Fruit fly (Drosophila melanogaster) whole organism, embryonic: ENCODE measurements around the gene Pvf3.

Experiments used
- ATbp ChIP-seq: fragments of 200-800 bp; sonication (Bioruptor generic); optimal IDR thresholded peaks from 2 replicates; lab custom pipeline; 2017; ENCODE audit warnings: missing biosample characterization, mild to moderate bottlenecking, missing genetic modification characterization, missing genetic modification reagents
- Asciz ChIP-seq: fragments of 200-800 bp; sonication (Bioruptor generic); optimal IDR thresholded peaks from 2 replicates; lab custom pipeline; 2017; ENCODE audit warnings: missing biosample characterization, mild to moderate bottlenecking, missing genetic modification characterization, missing genetic modification reagents
- Awh ChIP-seq: fragments of 200-800 bp; sonication (Bioruptor generic); IDR thresholded peaks from 2 replicates; pipeline ENCODE4, ENCODE4 v1.3.6; 2022; ENCODE audit warnings: missing biosample characterization, missing genetic modification characterization
- B-H1 ChIP-seq: fragments of 200-800 bp; sonication (Bioruptor generic); IDR thresholded peaks from 3 replicates; pipeline ENCODE4 v1.3.6; 2022; ENCODE audit warnings: missing biosample characterization, missing genetic modification characterization
- B-H2 ChIP-seq: fragments of 200-800 bp; sonication (Bioruptor generic); optimal IDR thresholded peaks from 2 replicates; lab custom pipeline; 2018; ENCODE audit warnings: missing biosample characterization, mild to moderate bottlenecking, missing genetic modification characterization
- Blimp-1 ChIP-seq: fragments of 200-800 bp; sonication (Bioruptor generic); optimal IDR thresholded peaks from 3 replicates; lab custom pipeline; 2018; ENCODE audit warnings: missing biosample characterization, missing genetic modification characterization, mild to moderate bottlenecking, moderate library complexity, missing genetic modification reagents
- CG10321 ChIP-seq: fragments of 200-800 bp; sonication (Bioruptor generic); IDR thresholded peaks from 2 replicates; pipeline ENCODE4 v1.3.6; 2022; ENCODE audit warnings: missing biosample characterization, missing genetic modification characterization
- CG12219 ChIP-seq: fragments of 200-800 bp; sonication (Bioruptor generic); optimal IDR thresholded peaks from 3 replicates; lab custom pipeline; 2018; ENCODE audit warnings: missing biosample characterization, mild to moderate bottlenecking, missing genetic modification characterization
- CG1233 ChIP-seq: fragments of 200-800 bp; sonication (Bioruptor generic); optimal IDR thresholded peaks from 4 replicates; lab custom pipeline; 2018; ENCODE audit warnings: missing biosample characterization, mild to moderate bottlenecking, missing genetic modification characterization
- CG12769 ChIP-seq: fragments of 200-800 bp; sonication (Bioruptor generic); optimal IDR thresholded peaks from 2 replicates; lab custom pipeline; 2019; ENCODE audit warnings: missing biosample characterization, mild to moderate bottlenecking, missing genetic modification characterization, moderate library complexity
- CG12942 ChIP-seq: fragments of 200-800 bp; sonication (Bioruptor generic); optimal IDR thresholded peaks from 3 replicates; lab custom pipeline; 2016; ENCODE audit warnings: missing biosample characterization, missing genetic modification characterization
- CG13287 ChIP-seq: fragments of 200-800 bp; sonication (Bioruptor generic); IDR thresholded peaks from 2 replicates; pipeline ENCODE4 v1.3.6; 2022; ENCODE audit warnings: missing biosample characterization, missing genetic modification characterization; ENCODE audit not compliant: partially characterized antibody
- CG13624 ChIP-seq: fragments of 200-800 bp; sonication (Bioruptor generic); optimal IDR thresholded peaks from 2 replicates; lab custom pipeline; 2016; ENCODE audit warnings: missing biosample characterization, missing genetic modification characterization
- CG15479 ChIP-seq: fragments of 200-800 bp; sonication (Bioruptor generic); optimal IDR thresholded peaks from 3 replicates; lab custom pipeline; 2019; ENCODE audit warnings: missing biosample characterization, mild to moderate bottlenecking, missing genetic modification characterization, moderate library complexity
- CG1603 ChIP-seq: fragments of 200-800 bp; sonication (Bioruptor generic); optimal IDR thresholded peaks from 2 replicates; lab custom pipeline; 2019; ENCODE audit warnings: missing biosample characterization, mild to moderate bottlenecking, missing genetic modification characterization, moderate library complexity
- CG17612 ChIP-seq: fragments of 200-800 bp; sonication (Bioruptor generic); IDR thresholded peaks from 2 replicates; pipeline ENCODE4 v1.3.6; 2022; ENCODE audit warnings: missing biosample characterization, missing genetic modification characterization
- CG17802 ChIP-seq: fragments of 200-800 bp; sonication (Bioruptor generic); optimal IDR thresholded peaks from 2 replicates; lab custom pipeline; 2018; ENCODE audit warnings: missing biosample characterization, mild to moderate bottlenecking, missing genetic modification characterization, moderate library complexity
- CG18619 ChIP-seq: fragments of 200-800 bp; sonication (Bioruptor generic); optimal IDR thresholded peaks from 3 replicates; lab custom pipeline; 2017; ENCODE audit warnings: missing biosample characterization, mild to moderate bottlenecking, missing genetic modification characterization
- CG31388 ChIP-seq: fragments of 200-800 bp; sonication (Bioruptor generic); optimal IDR thresholded peaks from 2 replicates; lab custom pipeline; 2016; ENCODE audit warnings: missing biosample characterization, missing genetic modification characterization
- CG33213 ChIP-seq: fragments of 200-800 bp; sonication (Bioruptor generic); optimal IDR thresholded peaks from 3 replicates; lab custom pipeline; 2016; ENCODE audit warnings: missing biosample characterization, missing genetic modification characterization
- CG34422 ChIP-seq: fragments of 200-800 bp; sonication (Bioruptor generic); IDR thresholded peaks from 3 replicates; pipeline ENCODE4 v1.3.6; 2022; ENCODE audit warnings: missing biosample characterization, missing genetic modification characterization
- CG4424 ChIP-seq: fragments of 200-800 bp; sonication (Bioruptor generic); optimal IDR thresholded peaks from 3 replicates; lab custom pipeline; 2016; ENCODE audit warnings: missing biosample characterization, missing genetic modification characterization
- CG5953 ChIP-seq: fragments of 200-800 bp; sonication (Bioruptor generic); IDR thresholded peaks from 2 replicates; pipeline ENCODE4 v1.3.6; 2022; ENCODE audit warnings: missing biosample characterization, missing genetic modification characterization
- CG6689 ChIP-seq: fragments of 200-800 bp; sonication (Bioruptor generic); IDR thresholded peaks from 2 replicates; pipeline ENCODE4 v1.3.6; 2022; ENCODE audit warnings: missing biosample characterization, missing genetic modification characterization
- CG9437 ChIP-seq: fragments of 200-800 bp; sonication (Bioruptor generic); optimal IDR thresholded peaks from 2 replicates; lab custom pipeline; 2018; ENCODE audit warnings: missing biosample characterization, mild to moderate bottlenecking, missing genetic modification characterization
- CoRest ChIP-seq: fragments of 200-800 bp; sonication (Bioruptor generic); optimal IDR thresholded peaks from 3 replicates; lab custom pipeline; 2018; ENCODE audit warnings: missing biosample characterization, mild to moderate bottlenecking, missing genetic modification characterization, moderate library complexity
- Fer1 ChIP-seq: fragments of 200-800 bp; sonication (Bioruptor generic); optimal IDR thresholded peaks from 2 replicates; lab custom pipeline; 2017; ENCODE audit warnings: missing biosample characterization, mild to moderate bottlenecking, missing genetic modification characterization
- H15 ChIP-seq: fragments of 200-800 bp; sonication (Bioruptor generic); IDR thresholded peaks from 3 replicates; pipeline ENCODE4 v1.3.6; 2022; ENCODE audit warnings: missing biosample characterization, missing genetic modification characterization
- Hr51 ChIP-seq, 2 experiments: fragments of 200-800 bp; sonication (Bioruptor generic); optimal IDR thresholded peaks; 2 replicates in 1 of 2; 3 replicates in 1 of 2; lab custom pipeline; 2016 to 2018; ENCODE audit warnings: missing biosample characterization in 2 of 2, missing genetic modification characterization in 2 of 2, mild to moderate bottlenecking in 1 of 2, moderate library complexity in 1 of 2
- Neu2 ChIP-seq: fragments of 200-800 bp; sonication (Bioruptor generic); optimal IDR thresholded peaks from 3 replicates; lab custom pipeline; 2016; ENCODE audit warnings: missing biosample characterization, missing genetic modification characterization, borderline replicate concordance
- Rfx ChIP-seq: fragments of 200-800 bp; sonication (Bioruptor generic); IDR thresholded peaks from 2 replicates; pipeline ENCODE4 v1.3.6; 2022; ENCODE audit warnings: missing biosample characterization, missing genetic modification characterization
- Sox100B ChIP-seq: fragments of 200-800 bp; sonication (Bioruptor generic); optimal IDR thresholded peaks from 3 replicates; lab custom pipeline; 2018; ENCODE audit warnings: missing biosample characterization, mild to moderate bottlenecking, missing genetic modification characterization
- Usf ChIP-seq: fragments of 200-800 bp; sonication (Bioruptor generic); optimal IDR thresholded peaks from 2 replicates; lab custom pipeline; 2017; ENCODE audit warnings: missing genotype, missing biosample characterization, missing genetic modification characterization
- Xrp1 ChIP-seq: fragments of 200-800 bp; sonication (Bioruptor generic); IDR thresholded peaks from 2 replicates; pipeline ENCODE4 v1.3.6; 2022; ENCODE audit warnings: missing biosample characterization, missing genetic modification characterization
- ap ChIP-seq: fragments of 200-800 bp; sonication (Bioruptor generic); IDR thresholded peaks from 2 replicates; pipeline ENCODE4 v1.3.6; 2022; ENCODE audit warnings: missing biosample characterization, missing genetic modification characterization
- ara ChIP-seq: fragments of 200-800 bp; sonication (Bioruptor generic); IDR thresholded peaks from 2 replicates; pipeline ENCODE4 v1.3.6; 2022; ENCODE audit warnings: missing biosample characterization, missing genetic modification characterization
- bcd ChIP-seq: fragments of 200-800 bp; sonication (Bioruptor generic); optimal IDR thresholded peaks from 2 replicates; lab custom pipeline; 2017; ENCODE audit warnings: missing biosample characterization, mild to moderate bottlenecking, missing genetic modification characterization
- dpn ChIP-seq, 2 experiments: fragments of 200-800 bp; sonication (Bioruptor generic); optimal IDR thresholded peaks; 3 replicates each; lab custom pipeline; 2016; ENCODE audit warnings: missing biosample characterization in 2 of 2, missing genetic modification characterization in 2 of 2
- ems ChIP-seq: fragments of 200-800 bp; sonication (Bioruptor generic); optimal IDR thresholded peaks from 3 replicates; lab custom pipeline; 2016; ENCODE audit warnings: missing biosample characterization, missing genetic modification characterization
- eve ChIP-seq, 2 experiments: fragments of >200 bp; optimal IDR thresholded peaks; 2 replicates each; lab custom pipeline; 2017; ENCODE audit warnings: missing biosample characterization in 2 of 2, missing genetic modification characterization in 2 of 2
- her ChIP-seq: fragments of 200-800 bp; sonication (Bioruptor generic); optimal IDR thresholded peaks from 2 replicates; lab custom pipeline; 2016; ENCODE audit warnings: missing biosample characterization, missing genetic modification characterization
- inv ChIP-seq: fragments of 200-800 bp; sonication (Bioruptor generic); IDR thresholded peaks from 2 replicates; pipeline ENCODE4 v1.3.6; 2022; ENCODE audit warnings: missing biosample characterization, missing genetic modification characterization; ENCODE audit not compliant: partially characterized antibody
- mirr ChIP-seq: fragments of 200-800 bp; sonication (Bioruptor generic); optimal IDR thresholded peaks from 3 replicates; lab custom pipeline; 2018; ENCODE audit warnings: missing biosample characterization, mild to moderate bottlenecking, missing genetic modification characterization
- odd ChIP-seq: fragments of 200-800 bp; sonication (Bioruptor generic); optimal IDR thresholded peaks from 2 replicates; lab custom pipeline; 2017; ENCODE audit warnings: missing biosample characterization, mild to moderate bottlenecking, missing genetic modification characterization
- ranshi ChIP-seq: fragments of 200-800 bp; sonication (Bioruptor generic); IDR thresholded peaks from 2 replicates; pipeline ENCODE4 v1.3.6; 2022; ENCODE audit warnings: missing biosample characterization, missing genetic modification characterization
- sd ChIP-seq: fragments of 200-800 bp; sonication (Bioruptor generic); optimal IDR thresholded peaks from 3 replicates; lab custom pipeline; 2018; ENCODE audit warnings: missing biosample characterization, mild to moderate bottlenecking, missing genetic modification characterization, moderate library complexity
- slp2 ChIP-seq: fragments of 200-800 bp; sonication (Bioruptor generic); optimal IDR thresholded peaks from 2 replicates; lab custom pipeline; 2016; ENCODE audit warnings: missing biosample characterization, missing genetic modification characterization
- usp ChIP-seq: fragments of >200 bp; optimal IDR thresholded peaks from 2 replicates; lab custom pipeline; 2017; ENCODE audit warnings: missing biosample characterization, missing genetic modification characterization
- wek ChIP-seq: fragments of 200-800 bp; sonication (Bioruptor generic); optimal IDR thresholded peaks from 3 replicates; lab custom pipeline; 2018; ENCODE audit warnings: missing biosample characterization, mild to moderate bottlenecking, missing genetic modification characterization, moderate library complexity

The Pvf3 gene

dm6 chr2L:7154861-7155594, 2.5 kb downstream of the Pvf3 start (continued):
- TF ChIP-seq B-H1 (GFP tag; lab: Robert Waterston, UW): no peak
- no peak for TF ChIP-seq CG17612
- 0 out of 2 replicates have a peak, but pooled peaks have one; percentile 36 for TF ChIP-seq Awh (GFP tag; lab: Robert Waterston, UW)
- TF ChIP-seq inv (GFP tag; lab: Robert Waterston, UW): no peak
- TF ChIP-seq Rfx (GFP tag; lab: Robert Waterston, UW): peak; percentile 46
- peak; percentile 9 for TF ChIP-seq CG12942 (GFP tag; lab: Kevin White, UChicago)
- TF ChIP-seq eve (GFP tag; optimal IDR thresholded peaks at IDR 0.05; lab: Kevin White, UChicago): peak in 1 of 2 experiments; percentile 77
- peak; percentile 28 for TF ChIP-seq ATbp (GFP tag; lab: Kevin White, UChicago)
- TF ChIP-seq ara: peak; percentile 64; the same call in 1 of the 2 replicates
- TF ChIP-seq CG10321 (GFP tag; lab: Robert Waterston, UW): no peak
- TF ChIP-seq ranshi: peak; percentile 18; the same call in 1 of the 2 replicates
- peak; percentile 36 for TF ChIP-seq slp2 (GFP tag; lab: Kevin White, UChicago)
- no peak for TF ChIP-seq Neu2 (GFP tag; lab: Kevin White, UChicago)
- TF ChIP-seq usp (GFP tag; lab: Kevin White, UChicago): no peak
- peak; percentile 40 for TF ChIP-seq wek (GFP tag; lab: Kevin White, UChicago)
- peak; percentile 76 for TF ChIP-seq Blimp-1 (GFP tag; lab: Kevin White, UChicago)
- peak in 1 of 2 experiments; percentile 16 for TF ChIP-seq dpn (GFP tag; optimal IDR thresholded peaks at IDR 0.05; lab: Kevin White, UChicago)
- peak; percentile 0 for TF ChIP-seq ems (GFP tag; lab: Kevin White, UChicago)
- 0 out of 3 replicates have a peak, but pooled peaks have one; percentile 28 for TF ChIP-seq H15 (GFP tag; lab: Robert Waterston, UW)
- peak; percentile 11 for TF ChIP-seq Fer1
- no peak for TF ChIP-seq CG17802 (tag; lab: Kevin White, UChicago)
- peak; percentile 21 for TF ChIP-seq CG4424
- peak; percentile 44 for TF ChIP-seq CG12769
- peak; percentile 14 for TF ChIP-seq CoRest
- no peak for TF ChIP-seq CG13287
- 0 out of 3 replicates have a peak, but pooled peaks have one; percentile 43 for TF ChIP-seq CG34422 (GFP tag; lab: Robert Waterston, UW)
- TF ChIP-seq B-H2 (GFP tag; lab: Kevin White, UChicago): no peak
- peak; percentile 9 for TF ChIP-seq CG18619 (GFP tag; lab: Kevin White, UChicago)
- peak; percentile 34 for TF ChIP-seq CG12219 (GFP tag; lab: Kevin White, UChicago)
- no peak for TF ChIP-seq CG13624 (GFP tag; lab: Kevin White, UChicago)
- TF ChIP-seq Usf (GFP tag; lab: Kevin White, UChicago): no peak
- no peak for TF ChIP-seq mirr (GFP tag; lab: Kevin White, UChicago)
- TF ChIP-seq ap: 0 out of 2 replicates have a peak, but pooled peaks have one; percentile 19
- peak; percentile 21 for TF ChIP-seq CG1233 (GFP tag; lab: Kevin White, UChicago)
- TF ChIP-seq CG15479 (GFP tag; lab: Kevin White, UChicago): no peak
- no peak for TF ChIP-seq CG9437
- TF ChIP-seq bcd: peak; percentile 13
- peak; percentile 24 for TF ChIP-seq Asciz
- peak; percentile 51 for TF ChIP-seq CG6689 (GFP tag; lab: Robert Waterston, UW)
- TF ChIP-seq her (GFP tag; lab: Kevin White, UChicago): peak; percentile 31
- peak in 1 of 2 experiments; percentile 53 for TF ChIP-seq Hr51 (GFP tag; optimal IDR thresholded peaks at IDR 0.05; lab: Kevin White, UChicago)
- TF ChIP-seq CG31388 (GFP tag; lab: Kevin White, UChicago): no peak
- TF ChIP-seq Sox100B (GFP tag; lab: Kevin White, UChicago): peak; percentile 14
- TF ChIP-seq sd (tag; lab: Kevin White, UChicago): no peak
- TF ChIP-seq CG1603: peak; percentile 75
- peak; percentile 1 for TF ChIP-seq CG33213 (GFP tag; lab: Kevin White, UChicago)
- TF ChIP-seq odd (GFP tag; lab: Kevin White, UChicago): no peak
- TF ChIP-seq Xrp1: peak; percentile 33; the same call in 1 of the 2 replicates
- no peak for TF ChIP-seq CG5953 (GFP tag; lab: Robert Waterston, UW)
